Worm (Caenorhabditis elegans) whole organism, early embryonic: ENCODE data around the gene ceh-83.

Experiments used
- B0310.2 ChIP-seq: sonication (generic microtip); optimal IDR thresholded peaks from 2 replicates; lab custom pipeline; 2016; ENCODE audit warnings: mild to moderate bottlenecking, missing genetic modification characterization, missing compliant biosample characterization
- F13C5.2 ChIP-seq: sonication (generic microtip); optimal IDR thresholded peaks from 2 replicates; lab custom pipeline; 2017; ENCODE audit warnings: mild to moderate bottlenecking, missing genetic modification characterization, inconsistent platforms, missing compliant biosample characterization
- aly-1 ChIP-seq: sonication (generic microtip); optimal IDR thresholded peaks from 2 replicates; lab custom pipeline; 2016; ENCODE audit warnings: missing genetic modification characterization, missing compliant biosample characterization
- ama-1 ChIP-seq: fragments of 150-350 bp; optimal IDR thresholded peaks from 2 replicates; lab custom pipeline; 2014
- ceh-36 ChIP-seq: sonication (generic microtip); optimal IDR thresholded peaks from 2 replicates; lab custom pipeline; 2016; ENCODE audit warnings: missing genetic modification characterization, inconsistent platforms, missing compliant biosample characterization
- ets-7 ChIP-seq: sonication (generic microtip); optimal IDR thresholded peaks from 2 replicates; lab custom pipeline; 2016; ENCODE audit warnings: missing genotype, missing genetic modification characterization, missing compliant biosample characterization
- flt-1 ChIP-seq: fragments of 200-800 bp; sonication (Bioruptor generic); IDR thresholded peaks from 2 replicates; pipeline ENCODE4 v1.3.6; 2022; ENCODE audit warnings: missing genetic modification characterization, missing compliant biosample characterization
- hmbx-1 ChIP-seq: sonication (generic microtip); optimal IDR thresholded peaks from 2 replicates; lab custom pipeline; 2016; ENCODE audit warnings: mild to moderate bottlenecking, missing genetic modification characterization, missing compliant biosample characterization
- hmg-4 ChIP-seq: fragments of 200-800 bp; sonication (Bioruptor generic); optimal IDR thresholded peaks from 2 replicates; lab custom pipeline; 2018; ENCODE audit warnings: mild to moderate bottlenecking, missing genetic modification characterization, missing compliant biosample characterization
- hnd-1 ChIP-seq: sonication (generic microtip); optimal IDR thresholded peaks from 2 replicates; lab custom pipeline; 2016; ENCODE audit warnings: missing genetic modification characterization, missing compliant biosample characterization
- pes-1 ChIP-seq: fragments of 200-800 bp; sonication (Bioruptor generic); IDR thresholded peaks from 2 replicates; pipeline ENCODE4 v1.3.6; 2022; ENCODE audit warnings: missing genetic modification reagents, missing genetic modification characterization, missing compliant biosample characterization
- scrt-1 ChIP-seq: fragments of 200-800 bp; sonication (Bioruptor generic); IDR thresholded peaks from 2 replicates; pipeline ENCODE4 v1.3.6; 2022; ENCODE audit warnings: missing genetic modification characterization, missing compliant biosample characterization
- tbx-11 ChIP-seq: fragments of 200-800 bp; sonication (Bioruptor generic); IDR thresholded peaks from 2 replicates; pipeline ENCODE4 v1.3.6; 2022; ENCODE audit warnings: missing genetic modification characterization, missing compliant biosample characterization

DNA sequence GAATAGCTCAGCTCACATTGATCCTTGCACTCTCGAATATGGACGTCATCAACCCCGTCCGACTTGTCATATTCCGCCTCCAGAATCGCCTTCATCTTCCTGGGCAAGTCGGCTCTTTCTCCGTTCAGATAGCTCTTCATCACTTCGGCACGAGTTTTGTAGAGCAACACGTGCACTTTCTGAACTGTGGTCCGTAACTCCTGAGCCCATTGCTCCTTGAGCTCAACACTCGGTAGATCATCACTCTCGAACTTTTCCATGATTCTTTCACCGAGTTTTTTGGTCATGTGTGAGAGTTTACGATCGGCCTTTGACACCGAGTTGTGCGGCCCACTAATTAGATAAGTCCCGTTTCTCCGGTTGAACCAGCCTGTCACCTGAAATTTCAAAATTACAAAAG is 1.2 kb downstream of the ceh-83 start:
- TF ChIP-seq hmg-4 (no peak), ama-1 (lab: Kevin White, UChicago) (no peak), pes-1 (GFP tag; lab: Robert Waterston, UW) (no peak), tbx-11 (GFP tag; lab: Robert Waterston, UW) (no peak), F13C5.2 (tag; lab: Kevin White, UChicago) (no peak), hmbx-1 (tag; lab: Kevin White, UChicago) (no peak), flt-1 (GFP tag; lab: Robert Waterston, UW) (no peak), B0310.2 (tag; lab: Kevin White, UChicago) (no peak), ets-7 (tag; lab: Kevin White, UChicago) (no peak), scrt-1 (no peak), aly-1 (tag; lab: Kevin White, UChicago) (no peak), hnd-1 (tag; lab: Kevin White, UChicago) (no peak), ceh-36 (tag; lab: Kevin White, UChicago) (no peak)
